Worm (Caenorhabditis elegans) whole organism, mixed stage, embryonic: ENCODE measurements around the gene D2096.13.

ENCODE experiments used
- nhr-237 ChIP-seq: fragments of 150-350 bp; optimal IDR thresholded peaks from 2 replicates; lab custom pipeline; 2014; ENCODE audit warnings: missing biosample characterization, missing genetic modification characterization
- unc-39 ChIP-seq: fragments of 150-350 bp; optimal IDR thresholded peaks from 2 replicates; lab custom pipeline; 2014; ENCODE audit warnings: missing biosample characterization, missing genetic modification characterization

DNA sequence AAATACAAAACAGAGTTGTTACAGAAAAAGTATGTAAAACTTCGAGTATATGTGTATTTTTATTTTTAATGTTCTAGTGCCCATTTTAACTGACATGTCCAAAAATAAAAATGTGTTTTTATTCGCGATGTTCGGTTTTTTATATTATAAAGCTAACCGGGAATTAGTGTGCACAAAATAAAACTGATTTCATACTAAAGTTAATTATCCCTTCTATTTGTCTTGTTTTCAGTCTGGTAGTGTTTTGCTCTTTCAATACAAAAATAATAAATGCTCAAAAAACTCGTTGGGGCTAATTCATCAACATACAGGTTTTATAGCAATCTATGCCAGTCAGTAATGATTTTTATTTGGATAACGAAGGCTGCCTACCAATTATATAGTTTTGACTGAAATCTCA lies 26.3 kb upstream of the D2096.13 start:
- TF ChIP-seq unc-39: no peak
- TF ChIP-seq nhr-237 (tag; lab: Kevin White, UChicago): no peak
